Fruit fly (Drosophila melanogaster): ENCODE results near the gene CG34140.

Gene CG34140

dm6 chr3L:199754-200596, 15.8 kb upstream of the CG34140 start, which contains the start of the genes rno and mri (continued):
- TF ChIP-seq chm (GFP tag; IDR thresholded peaks at IDR 0.05): peak; percentile 50
- no peak for TF ChIP-seq yki (optimal IDR thresholded peaks at IDR 0.05)
- peak; percentile 82 for TF ChIP-seq CG31441 (GFP tag; IDR thresholded peaks at IDR 0.05)
- TF ChIP-seq Dp (GFP tag; optimal IDR thresholded peaks at IDR 0.05): no peak
- TF ChIP-seq oc (tag; optimal IDR thresholded peaks at IDR 0.05): no peak
- TF ChIP-seq CG31224 (GFP tag; IDR thresholded peaks at IDR 0.05): no peak; the same call in 1 of the 2 replicates
- TF ChIP-seq CG1529 (GFP tag; optimal IDR thresholded peaks at IDR 0.05): no peak
- peak; percentile 64; the same call in 2 of the 3 replicates for TF ChIP-seq ken (GFP tag; IDR thresholded peaks at IDR 0.05)
- TF ChIP-seq CG12236 (GFP tag; optimal IDR thresholded peaks at IDR 0.05): no peak
- peak; percentile 85 for TF ChIP-seq CG10543 (GFP tag; optimal IDR thresholded peaks at IDR 0.05)
- no peak for TF ChIP-seq ab (GFP tag; optimal IDR thresholded peaks at IDR 0.05)
- TF ChIP-seq Sox102F (GFP tag; optimal IDR thresholded peaks at IDR 0.05): peak; percentile 79
- TF ChIP-seq lilli (GFP tag; optimal IDR thresholded peaks at IDR 0.05): peak; percentile 31
- TF ChIP-seq Atf6 (GFP tag; IDR thresholded peaks at IDR 0.05): peak; percentile 67; the same call in 1 of the 2 replicates
- TF ChIP-seq unc-4 (GFP tag; IDR thresholded peaks at IDR 0.05; ENCODE audit: partially characterized antibody): peak; percentile 87
- peak; percentile 69; the same call in 2 of the 3 replicates for TF ChIP-seq ase (GFP tag; IDR thresholded peaks at IDR 0.05)
- TF ChIP-seq inv (GFP tag; IDR thresholded peaks at IDR 0.05; ENCODE audit: partially characterized antibody): peak; percentile 90
- peak; percentile 63 for TF ChIP-seq stwl (tag; optimal IDR thresholded peaks at IDR 0.05)
- TF ChIP-seq Gsc (GFP tag; IDR thresholded peaks at IDR 0.05): no peak
- TF ChIP-seq CG18619 (GFP tag; optimal IDR thresholded peaks at IDR 0.05): peak; percentile 44
- TF ChIP-seq Sin3A (optimal IDR thresholded peaks at IDR 0.05): no peak
- no peak for TF ChIP-seq CG3407 (GFP tag; optimal IDR thresholded peaks at IDR 0.05)
- TF ChIP-seq CG11398 (GFP tag; optimal IDR thresholded peaks at IDR 0.05): no peak
- peak; percentile 80 for TF ChIP-seq mld (GFP tag; IDR thresholded peaks at IDR 0.05; ENCODE audit: partially characterized antibody)
- no peak for TF ChIP-seq CG15011 (GFP tag; optimal IDR thresholded peaks at IDR 0.05)
- no peak for TF ChIP-seq Hey (tag; optimal IDR thresholded peaks at IDR 0.05)
- peak; percentile 66 for TF ChIP-seq Lhr (GFP tag; optimal IDR thresholded peaks at IDR 0.05)
- TF ChIP-seq repo (GFP tag; optimal IDR thresholded peaks at IDR 0.05): no peak
- TF ChIP-seq ttk (GFP tag; IDR thresholded peaks at IDR 0.05): peak; percentile 72
- peak; percentile 77 for TF ChIP-seq CG13894 (tag; optimal IDR thresholded peaks at IDR 0.05)
- TF ChIP-seq CG17186 (GFP tag; optimal IDR thresholded peaks at IDR 0.05): no peak
- TF ChIP-seq CG14014 (GFP tag; IDR thresholded peaks at IDR 0.05): peak; percentile 57; the same call in 1 of the 2 replicates
- TF ChIP-seq kah (GFP tag; optimal IDR thresholded peaks at IDR 0.05): no peak
- peak; percentile 28 for TF ChIP-seq Ravus (GFP tag; IDR thresholded peaks at IDR 0.05)
- TF ChIP-seq CG15514 (GFP tag; optimal IDR thresholded peaks at IDR 0.05): peak; percentile 43
- TF ChIP-seq sqz (GFP tag; optimal IDR thresholded peaks at IDR 0.05): peak; percentile 13
- TF ChIP-seq CG16779 (GFP tag; IDR thresholded peaks at IDR 0.05): 0 out of 2 replicates have a peak, but pooled peaks have one; percentile 21
- TF ChIP-seq CG2116 (GFP tag; optimal IDR thresholded peaks at IDR 0.05): peak; percentile 99
- TF ChIP-seq Atf3 (GFP tag; optimal IDR thresholded peaks at IDR 0.05): peak; percentile 33
- TF ChIP-seq CG11696 (GFP tag; IDR thresholded peaks at IDR 0.05): peak; percentile 53
- peak; percentile 50 for TF ChIP-seq CG18764 (GFP tag; optimal IDR thresholded peaks at IDR 0.05)
- no peak for TF ChIP-seq Dad (GFP tag; optimal IDR thresholded peaks at IDR 0.05)
- TF ChIP-seq CG12391 (tag; optimal IDR thresholded peaks at IDR 0.05): peak; percentile 92
- TF ChIP-seq HmgZ (tag; optimal IDR thresholded peaks at IDR 0.05): peak; percentile 2
- TF ChIP-seq Chrac-16 (GFP tag; optimal IDR thresholded peaks at IDR 0.05): peak; percentile 67
- no peak for TF ChIP-seq shn (GFP tag; optimal IDR thresholded peaks at IDR 0.05)
- TF ChIP-seq Stat92E (GFP tag; optimal IDR thresholded peaks at IDR 0.05): no peak
- peak; percentile 79 for TF ChIP-seq fd96Cb (tag; optimal IDR thresholded peaks at IDR 0.05)
- TF ChIP-seq CG18011 (GFP tag; optimal IDR thresholded peaks at IDR 0.05): no peak

Data from whole organism, embryonic.